Fruit fly (Drosophila melanogaster): ENCODE data around the gene BBS1.

Gene BBS1

DNA sequence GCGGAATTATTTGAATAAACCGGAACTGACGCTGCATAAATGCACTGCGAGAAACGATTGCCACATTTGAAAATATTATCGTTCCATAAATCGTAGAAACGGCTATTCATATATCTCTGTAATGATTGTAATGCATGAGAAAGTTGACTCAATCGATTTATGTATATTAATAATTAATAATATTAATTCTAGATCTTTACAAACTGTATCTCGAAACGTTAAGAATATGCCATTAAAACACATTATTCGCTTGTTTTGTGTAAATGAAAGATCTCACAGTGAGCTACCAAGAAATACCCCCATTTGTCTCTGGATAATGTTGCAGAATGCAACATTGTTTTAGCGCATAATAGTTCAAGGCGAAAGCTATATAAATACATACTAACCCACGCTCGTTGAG is 24.1 kb downstream of the BBS1 start (continued):
- TF ChIP-seq Sox102F (GFP tag; optimal IDR thresholded peaks at IDR 0.05), result peak; percentile 41
- peak; percentile 51 for TF ChIP-seq Met (GFP tag; optimal IDR thresholded peaks at IDR 0.05)
- TF ChIP-seq dac (GFP tag; optimal IDR thresholded peaks at IDR 0.05), result peak; percentile 62
- TF ChIP-seq ss (GFP tag; optimal IDR thresholded peaks at IDR 0.05), result peak; percentile 47 to 68
- peak; percentile 69 for TF ChIP-seq CG11762 (GFP tag; optimal IDR thresholded peaks at IDR 0.05; ENCODE audit: insufficient read depth)
- TF ChIP-seq Eip78C (GFP tag), result peak; percentile 94
- no peak for TF ChIP-seq svp (GFP tag)
- no peak for TF ChIP-seq fkh (GFP tag; optimal IDR thresholded peaks at IDR 0.05)
- peak; percentile 84 for TF ChIP-seq CG10631 (GFP tag; optimal IDR thresholded peaks at IDR 0.05)
- peak; percentile 24 for TF ChIP-seq cyc (GFP tag; optimal IDR thresholded peaks at IDR 0.05)
- peak; percentile 82 for TF ChIP-seq spab (GFP tag; optimal IDR thresholded peaks at IDR 0.05)
- no peak for TF ChIP-seq fd85E (GFP tag; optimal IDR thresholded peaks at IDR 0.05)
- TF ChIP-seq OdsH (GFP tag; optimal IDR thresholded peaks at IDR 0.05), result peak; percentile 82
- no peak for TF ChIP-seq Ets21C (GFP tag; optimal IDR thresholded peaks at IDR 0.05)
- TF ChIP-seq lz (GFP tag; optimal IDR thresholded peaks at IDR 0.05), result peak; percentile 35
- TF ChIP-seq CG16779 (tag; optimal IDR thresholded peaks at IDR 0.05), result peak; percentile 59
- peak; percentile 98 for TF ChIP-seq dsx (GFP tag; optimal IDR thresholded peaks at IDR 0.05; ENCODE audit: poor library complexity, severe bottlenecking)
- peak; percentile 81 for TF ChIP-seq CG3919 (GFP tag; optimal IDR thresholded peaks at IDR 0.05)
- peak; percentile 93 for TF ChIP-seq CG32006 (GFP tag; optimal IDR thresholded peaks at IDR 0.05)
- TF ChIP-seq CG6854 (GFP tag; optimal IDR thresholded peaks at IDR 0.05), result no peak
- TF ChIP-seq Eip75B (GFP tag; optimal IDR thresholded peaks at IDR 0.05), result peak; percentile 48
- peak; percentile 28 for TF ChIP-seq Sox15 (GFP tag; optimal IDR thresholded peaks at IDR 0.05)
- TF ChIP-seq Hr39 (GFP tag; optimal IDR thresholded peaks at IDR 0.05), result peak; percentile 43
- TF ChIP-seq CG6163 (GFP tag; IDR thresholded peaks at IDR 0.05), result peak; percentile 83; the same call in 2 of the 3 replicates
- peak; percentile 89 for TF ChIP-seq CG8119 (GFP tag; IDR thresholded peaks at IDR 0.05)

DNA sequence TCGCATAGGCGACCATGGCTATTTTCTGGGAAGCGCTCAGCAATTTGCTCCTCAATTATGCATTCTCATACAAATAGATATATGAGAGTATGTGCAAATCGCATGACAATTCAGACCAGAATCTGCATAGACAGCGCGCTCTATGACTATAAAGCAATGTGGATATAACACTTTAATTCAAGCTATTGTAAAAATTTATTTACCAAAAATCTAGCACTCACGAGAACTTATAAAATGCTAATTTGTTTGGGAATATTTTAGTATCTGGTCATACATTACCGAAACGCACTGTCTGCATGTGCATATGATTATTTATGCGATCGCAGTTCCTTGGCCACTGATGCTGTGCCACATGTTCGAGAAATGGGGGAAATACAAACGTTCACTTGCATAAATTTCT is 25.1 kb downstream of the BBS1 start:
- TF ChIP-seq Eip75B (GFP tag; optimal IDR thresholded peaks at IDR 0.05) (peak; percentile 75), CG9139 (GFP tag; optimal IDR thresholded peaks at IDR 0.05) (peak; percentile 75), acj6 (GFP tag; optimal IDR thresholded peaks at IDR 0.05) (peak; percentile 78), CG6808 (GFP tag; optimal IDR thresholded peaks at IDR 0.05) (peak; percentile 75), fd59A (GFP tag; optimal IDR thresholded peaks at IDR 0.05) (peak; percentile 67), CG6163 (GFP tag; IDR thresholded peaks at IDR 0.05) (peak; percentile 93), CG11762 (GFP tag; optimal IDR thresholded peaks at IDR 0.05; ENCODE audit: insufficient read depth) (peak; percentile 66), CG15336 (GFP tag; IDR thresholded peaks at IDR 0.05) (peak; percentile 91), fkh (GFP tag; optimal IDR thresholded peaks at IDR 0.05) (no peak), Sox15 (GFP tag; optimal IDR thresholded peaks at IDR 0.05) (peak; percentile 28), CG3919 (GFP tag; optimal IDR thresholded peaks at IDR 0.05) (peak; percentile 80), CG1621 (tag; optimal IDR thresholded peaks at IDR 0.05) (peak; percentile 72), dsx (GFP tag; optimal IDR thresholded peaks at IDR 0.05; ENCODE audit: poor library complexity, severe bottlenecking) (peak; percentile 81), svp (GFP tag) (no peak), CG6854 (GFP tag; optimal IDR thresholded peaks at IDR 0.05) (no peak), CG4318 (GFP tag; optimal IDR thresholded peaks at IDR 0.05) (peak; percentile 55), CG32006 (GFP tag; optimal IDR thresholded peaks at IDR 0.05) (peak; percentile 81), CG11294 (GFP tag; IDR thresholded peaks at IDR 0.05) (peak; percentile 83), Blimp-1 (GFP tag; optimal IDR thresholded peaks at IDR 0.05) (no peak), Hr38 (GFP tag; optimal IDR thresholded peaks at IDR 0.05) (no peak), CG8632 (GFP tag; optimal IDR thresholded peaks at IDR 0.05) (peak; percentile 41), lz (GFP tag; optimal IDR thresholded peaks at IDR 0.05) (peak; percentile 35), CG6792 (GFP tag; optimal IDR thresholded peaks at IDR 0.05) (peak; percentile 49), Met (GFP tag; optimal IDR thresholded peaks at IDR 0.05) (peak; percentile 50), Ets96B (tag; optimal IDR thresholded peaks at IDR 0.05) (peak; percentile 86), Gug (GFP tag; IDR thresholded peaks at IDR 0.05) (peak; percentile 73), CG7368 (GFP tag; optimal IDR thresholded peaks at IDR 0.05) (peak; percentile 63), eg (GFP tag; IDR thresholded peaks at IDR 0.05) (peak; percentile 94), ss (GFP tag; optimal IDR thresholded peaks at IDR 0.05) (peak; percentile 74 to 79), CG10631 (GFP tag; optimal IDR thresholded peaks at IDR 0.05) (peak; percentile 65), dac (GFP tag; optimal IDR thresholded peaks at IDR 0.05) (peak; percentile 40), Sox102F (GFP tag; optimal IDR thresholded peaks at IDR 0.05) (peak; percentile 30), fd85E (GFP tag; optimal IDR thresholded peaks at IDR 0.05) (peak; percentile 12), CG8319 (GFP tag; optimal IDR thresholded peaks at IDR 0.05) (peak; percentile 44), Ets21C (GFP tag; optimal IDR thresholded peaks at IDR 0.05) (peak; percentile 19), salr (GFP tag; optimal IDR thresholded peaks at IDR 0.05) (peak; percentile 56 to 60), Eip78C (GFP tag) (peak; percentile 95), Lpt (GFP tag; optimal IDR thresholded peaks at IDR 0.05) (peak; percentile 77), CG8119 (GFP tag; IDR thresholded peaks at IDR 0.05) (peak; percentile 89), pdm3 (GFP tag; optimal IDR thresholded peaks at IDR 0.05) (peak; percentile 78), achi (GFP tag; optimal IDR thresholded peaks at IDR 0.05) (peak; percentile 79)
